Fruit fly (Drosophila melanogaster) S2 (cell line): ENCODE results near the gene Alms1b.

ENCODE experiments used
- CG8478 ChIP-seq: fragments of >200 bp; optimal IDR thresholded peaks from 2 replicates; lab custom pipeline; 2018
- CTCF ChIP-seq, 2 experiments: fragments of >200 bp; optimal IDR thresholded peaks; 2 replicates each; lab custom pipeline; 2018

DNA sequence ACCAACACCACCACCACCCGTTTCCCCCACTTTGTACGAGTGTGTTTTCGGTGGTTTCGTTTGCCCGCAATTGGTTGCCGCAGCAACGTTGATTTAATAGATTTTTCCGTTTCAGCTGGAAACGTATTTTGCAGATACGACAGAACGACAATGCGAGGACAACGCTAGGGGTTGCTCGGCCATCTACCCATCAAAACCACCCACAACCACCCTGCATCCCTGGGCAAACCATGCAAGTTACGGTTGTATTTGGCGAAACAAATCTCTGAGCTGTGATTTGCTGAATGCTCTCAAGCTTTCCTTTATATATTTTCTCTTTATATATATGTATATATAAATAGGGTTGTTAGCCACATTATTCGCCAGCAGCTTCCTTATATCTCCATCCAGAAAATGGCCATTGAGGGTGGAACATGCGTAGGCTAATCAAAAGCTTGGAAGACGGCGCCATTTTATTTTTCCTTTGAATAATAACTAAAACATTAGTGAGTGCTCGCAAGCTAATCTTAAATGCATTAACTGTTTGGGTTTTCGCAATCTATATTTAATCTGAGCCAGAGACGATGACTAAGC is 30.8 kb downstream of the Alms1b start:
- TF ChIP-seq CG8478 (lab: Kevin White, UChicago) (no peak), CTCF (optimal IDR thresholded peaks at IDR 0.05; lab: Kevin White, UChicago) (no peak)
